Fruit fly (Drosophila melanogaster): ENCODE data around the gene CG31445.

CG31445 gene

DNA sequence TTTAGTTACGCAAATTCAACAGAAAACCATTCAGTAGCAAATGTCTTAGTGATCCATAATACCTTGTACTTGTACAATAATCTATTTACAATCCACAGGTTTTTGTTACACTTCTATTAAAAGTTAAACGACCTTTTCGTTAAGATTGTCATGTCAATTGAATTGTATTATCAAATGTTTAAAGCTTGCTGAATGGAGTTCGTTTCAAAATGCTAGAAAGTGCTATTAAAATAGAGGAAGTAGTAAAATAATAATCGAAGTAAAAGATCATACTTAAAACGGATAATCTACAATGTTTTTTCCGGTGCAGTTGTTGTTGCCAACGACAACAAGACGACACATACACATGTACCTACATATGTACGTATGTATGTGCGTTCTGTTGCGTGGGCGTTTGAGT, 26.6 kb downstream of the CG31445 start:
- TF ChIP-seq dl (GFP tag; optimal IDR thresholded peaks at IDR 0.05; ENCODE audit: insufficient read depth in 1 of 2, partially characterized antibody in 2 of 2) (no peak), pan (optimal IDR thresholded peaks at IDR 0.05) (no peak), sage (GFP tag; optimal IDR thresholded peaks at IDR 0.05) (no peak), Dfd (GFP tag; optimal IDR thresholded peaks at IDR 0.05) (no peak), brk (GFP tag; optimal IDR thresholded peaks at IDR 0.05) (no peak), GATAd (GFP tag; optimal IDR thresholded peaks at IDR 0.05) (no peak), Myc (optimal IDR thresholded peaks at IDR 0.05) (no peak), Vsx2 (GFP tag; optimal IDR thresholded peaks at IDR 0.05; ENCODE audit: partially characterized antibody) (no peak)

DNA sequence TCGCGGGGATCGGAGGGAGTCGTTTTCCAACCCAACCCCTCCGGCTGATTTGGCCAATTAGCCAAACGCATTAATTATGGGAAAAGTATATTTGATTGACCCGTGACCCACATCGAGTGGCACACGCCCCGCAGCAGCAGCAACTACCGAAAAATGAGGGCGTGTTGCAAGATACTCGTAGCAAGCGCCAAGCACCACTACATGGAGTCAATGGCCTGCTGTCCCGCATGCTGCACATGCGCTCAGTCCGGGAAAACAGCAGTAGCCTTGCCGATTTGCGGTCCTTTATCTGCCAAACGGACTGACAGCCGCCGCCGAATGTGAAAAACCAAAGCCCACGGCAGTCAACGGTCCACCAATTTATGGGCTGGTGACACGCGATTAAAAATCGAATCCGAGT, 27.3 kb downstream of the CG31445 start:
- TF ChIP-seq GATAd (GFP tag; optimal IDR thresholded peaks at IDR 0.05) (no peak), br (GFP tag; optimal IDR thresholded peaks at IDR 0.05) (no peak), Abd-B (GFP tag; optimal IDR thresholded peaks at IDR 0.05) (no peak), Mio (GFP tag; optimal IDR thresholded peaks at IDR 0.05) (no peak), N (GFP tag; optimal IDR thresholded peaks at IDR 0.05) (no peak), rgr (GFP tag; optimal IDR thresholded peaks at IDR 0.05) (no peak), pan (optimal IDR thresholded peaks at IDR 0.05) (no peak), Vsx2 (GFP tag; optimal IDR thresholded peaks at IDR 0.05; ENCODE audit: partially characterized antibody) (no peak), Hr78 (GFP tag; optimal IDR thresholded peaks at IDR 0.05) (no peak), fru (GFP tag; optimal IDR thresholded peaks at IDR 0.05) (no peak), dmrt93B (GFP tag; optimal IDR thresholded peaks at IDR 0.05) (no peak), sage (GFP tag; optimal IDR thresholded peaks at IDR 0.05) (no peak), Hr83 (GFP tag; optimal IDR thresholded peaks at IDR 0.05; ENCODE audit: poor library complexity, severe bottlenecking) (no peak), Jra (GFP tag; optimal IDR thresholded peaks at IDR 0.05) (no peak), tai (GFP tag; optimal IDR thresholded peaks at IDR 0.05) (no peak), CG32264 (GFP tag; optimal IDR thresholded peaks at IDR 0.05) (no peak), lola (GFP tag; optimal IDR thresholded peaks at IDR 0.05) (no peak), dsf (GFP tag; optimal IDR thresholded peaks at IDR 0.05; ENCODE audit: borderline replicate concordance) (no peak), Myc (optimal IDR thresholded peaks at IDR 0.05) (no peak), brk (GFP tag; optimal IDR thresholded peaks at IDR 0.05) (no peak)

DNA sequence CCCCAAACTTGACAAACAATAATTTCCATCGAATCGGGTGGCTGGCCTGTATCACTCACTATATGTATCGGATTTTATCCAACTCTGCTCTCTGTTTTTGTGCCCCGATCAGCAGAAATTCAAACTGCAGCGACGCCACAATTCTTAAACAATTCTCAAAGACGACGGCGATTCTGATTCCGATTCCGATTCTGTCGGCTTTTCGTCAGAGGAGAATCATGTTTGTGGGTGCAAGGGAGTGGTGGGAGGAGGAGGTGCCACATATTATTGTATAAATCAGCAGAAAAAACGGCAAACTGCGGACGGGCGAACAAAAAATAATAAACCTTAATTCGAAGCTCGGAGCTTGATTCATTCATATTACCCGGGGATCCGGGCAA, 28.2 kb downstream of the CG31445 start:
- TF ChIP-seq usp (GFP tag; optimal IDR thresholded peaks at IDR 0.05), result no peak

DNA sequence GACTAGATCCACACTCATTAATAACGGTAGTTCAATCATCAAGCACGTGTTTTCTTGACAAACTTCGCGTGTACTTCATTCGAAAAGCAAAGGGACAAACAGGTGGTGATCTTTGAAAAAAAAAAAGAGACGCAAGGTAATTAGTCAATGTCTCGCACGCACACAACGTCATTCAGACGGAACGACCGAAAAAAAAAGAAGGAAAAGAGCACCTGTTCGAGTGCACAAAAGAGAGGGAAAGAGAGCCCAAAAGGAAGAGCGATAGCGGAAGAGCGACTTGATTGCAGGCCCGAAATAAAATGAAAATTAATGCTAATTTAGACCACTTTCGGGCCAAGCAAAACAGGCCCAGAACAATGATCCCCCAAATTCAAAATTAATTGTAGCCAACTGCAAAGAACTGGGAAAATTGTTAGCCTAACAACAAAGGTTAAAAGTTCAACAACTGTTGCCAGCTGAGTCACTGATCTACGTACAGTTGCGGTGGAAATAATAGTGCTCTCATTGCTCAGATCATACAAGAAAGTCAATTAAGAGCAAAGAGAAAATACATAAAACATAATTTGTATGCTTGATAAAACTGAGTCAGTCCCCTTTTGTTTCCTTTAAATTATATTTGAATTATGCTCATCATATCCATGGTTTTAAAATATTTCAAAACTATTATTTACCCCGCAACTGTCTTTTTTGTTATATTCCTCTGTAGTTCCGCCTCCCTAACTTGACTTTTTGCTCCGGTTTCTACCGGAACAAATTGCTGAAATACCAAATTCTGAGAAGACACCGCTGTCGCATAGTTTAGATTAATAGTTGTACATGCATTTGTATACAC, 28.8 kb downstream of the CG31445 start:
- TF ChIP-seq N (GFP tag; optimal IDR thresholded peaks at IDR 0.05), result no peak
- TF ChIP-seq Dif (GFP tag; optimal IDR thresholded peaks at IDR 0.05; ENCODE audit: partially characterized antibody), result peak; percentile 57
- no peak for TF ChIP-seq GATAd (GFP tag; optimal IDR thresholded peaks at IDR 0.05)
- TF ChIP-seq Jra (GFP tag; optimal IDR thresholded peaks at IDR 0.05), result no peak

DNA sequence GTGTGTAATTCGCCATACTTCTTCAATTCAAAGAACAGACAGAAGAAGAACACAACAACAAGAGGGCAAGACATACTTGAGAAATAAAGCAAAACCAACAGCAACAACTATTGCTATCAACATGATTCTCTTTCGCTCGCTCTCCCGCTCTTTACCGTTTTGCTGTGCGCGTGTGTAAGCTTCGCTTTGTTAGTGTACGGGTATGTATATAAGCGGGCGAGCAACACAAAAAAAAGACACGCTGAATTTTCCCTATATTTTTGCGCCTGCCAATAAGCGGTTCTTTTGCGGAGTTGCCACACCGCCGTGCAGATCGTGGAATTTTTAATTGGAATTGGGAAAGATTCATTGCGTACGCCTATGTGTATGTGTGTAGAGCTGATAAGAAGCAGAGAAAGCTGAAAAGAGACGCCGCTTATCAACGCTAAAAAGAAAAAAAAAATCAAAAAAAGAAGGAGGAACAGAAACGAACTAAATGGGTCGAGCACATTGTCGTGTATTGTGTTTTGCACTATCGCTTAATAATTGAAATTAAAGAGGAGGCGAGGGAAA, 29.6 kb downstream of the CG31445 start:
- no peak for TF ChIP-seq usp (GFP tag; optimal IDR thresholded peaks at IDR 0.05)
- peak; percentile 4 for TF ChIP-seq fru (GFP tag; optimal IDR thresholded peaks at IDR 0.05)
- TF ChIP-seq CrebA (GFP tag; optimal IDR thresholded peaks at IDR 0.05; ENCODE audit: borderline replicate concordance), result no peak
- peak; percentile 61 for TF ChIP-seq h (GFP tag; optimal IDR thresholded peaks at IDR 0.05)
- peak; percentile 34 for TF ChIP-seq Hnf4 (GFP tag; optimal IDR thresholded peaks at IDR 0.05)
- no peak for TF ChIP-seq Dfd (GFP tag; optimal IDR thresholded peaks at IDR 0.05)
- no peak for TF ChIP-seq sv (GFP tag; optimal IDR thresholded peaks at IDR 0.05)
- peak; percentile 6 for TF ChIP-seq HLH106 (tag; optimal IDR thresholded peaks at IDR 0.05)
- TF ChIP-seq Abd-B (GFP tag; optimal IDR thresholded peaks at IDR 0.05), result no peak
- TF ChIP-seq CG32264 (GFP tag; optimal IDR thresholded peaks at IDR 0.05), result no peak
- TF ChIP-seq Rel (GFP tag; optimal IDR thresholded peaks at IDR 0.05), result no peak
- TF ChIP-seq Rel (tag; optimal IDR thresholded peaks at IDR 0.05), result peak; percentile 76
- TF ChIP-seq sage (GFP tag; optimal IDR thresholded peaks at IDR 0.05), result peak; percentile 63
- no peak for TF ChIP-seq GATAd (GFP tag; optimal IDR thresholded peaks at IDR 0.05)
- TF ChIP-seq Hr83 (GFP tag; optimal IDR thresholded peaks at IDR 0.05; ENCODE audit: poor library complexity, severe bottlenecking), result no peak
- no peak for TF ChIP-seq Myc (optimal IDR thresholded peaks at IDR 0.05)
- TF ChIP-seq ey (GFP tag; optimal IDR thresholded peaks at IDR 0.05), result no peak
- no peak for TF ChIP-seq Jra (GFP tag; optimal IDR thresholded peaks at IDR 0.05)
- peak; percentile 70 for TF ChIP-seq brk (GFP tag; optimal IDR thresholded peaks at IDR 0.05)
- peak; percentile 21 to 57 for TF ChIP-seq foxo (GFP tag; optimal IDR thresholded peaks at IDR 0.05)
- TF ChIP-seq dsf (GFP tag; optimal IDR thresholded peaks at IDR 0.05; ENCODE audit: borderline replicate concordance), result no peak
- TF ChIP-seq Vsx2 (GFP tag; optimal IDR thresholded peaks at IDR 0.05; ENCODE audit: partially characterized antibody), result no peak
- no peak for TF ChIP-seq pan (optimal IDR thresholded peaks at IDR 0.05)
- TF ChIP-seq Sp1 (GFP tag; optimal IDR thresholded peaks at IDR 0.05), result peak; percentile 37
- TF ChIP-seq OdsH (GFP tag; optimal IDR thresholded peaks at IDR 0.05), result peak; percentile 24
- peak; percentile 74 for TF ChIP-seq Dif (GFP tag; optimal IDR thresholded peaks at IDR 0.05; ENCODE audit: partially characterized antibody)
- no peak for TF ChIP-seq dmrt93B (GFP tag; optimal IDR thresholded peaks at IDR 0.05)
- TF ChIP-seq lola (GFP tag; optimal IDR thresholded peaks at IDR 0.05), result no peak
- peak; percentile 31 for TF ChIP-seq rgr (GFP tag; optimal IDR thresholded peaks at IDR 0.05)
- no peak for TF ChIP-seq N (GFP tag; optimal IDR thresholded peaks at IDR 0.05)
- no peak for TF ChIP-seq Hr78 (GFP tag; optimal IDR thresholded peaks at IDR 0.05)
- peak; percentile 67 to 70 for TF ChIP-seq dl (GFP tag; optimal IDR thresholded peaks at IDR 0.05; ENCODE audit: insufficient read depth in 1 of 2, partially characterized antibody in 2 of 2)
- TF ChIP-seq psq (GFP tag; optimal IDR thresholded peaks at IDR 0.05), result peak; percentile 59
- TF ChIP-seq br (GFP tag; optimal IDR thresholded peaks at IDR 0.05), result peak; percentile 46
